Worm (Caenorhabditis elegans): Measurements from ENCODE around the gene srab-25.

- TF ChIP-seq dao-5 (tag; optimal IDR thresholded peaks at IDR 0.05) (no peak), him-1 (tag; optimal IDR thresholded peaks at IDR 0.05) (no peak)
Observed at ce11 chrV:1710909-1711308, 30.1 kb downstream of the srab-25 start, which contains the start of gene srw-100.

All from whole organism, L4/young adult.